Worm (Caenorhabditis elegans): ENCODE results near the gene F09C6.16.

ce11 chrV:16874966-16875365, 34.8 kb downstream of the F09C6.16 start, which contains the start of gene F49A5.10:
- TF ChIP-seq klf-2 (GFP tag; conservative IDR thresholded peaks at IDR 0.05) (no peak), tab-1 (GFP tag; IDR thresholded peaks at IDR 0.05) (no peak), med-1 (GFP tag; optimal IDR thresholded peaks at IDR 0.05; ENCODE audit: insufficient read depth) (no peak), flt-1 (GFP tag; IDR thresholded peaks at IDR 0.05) (no peak), T22C8.4 (GFP tag; IDR thresholded peaks at IDR 0.05) (no peak), cog-1 (tag; optimal IDR thresholded peaks at IDR 0.05) (no peak), ref-1 (GFP tag; conservative IDR thresholded peaks at IDR 0.05) (no peak), ztf-23 (GFP tag; IDR thresholded peaks at IDR 0.05) (no peak)
